Fruit fly (Drosophila melanogaster): ENCODE measurements around the gene CG10300.

- TF ChIP-seq h (GFP tag; optimal IDR thresholded peaks at IDR 0.05) = no peak
- no peak for TF ChIP-seq lola (GFP tag; optimal IDR thresholded peaks at IDR 0.05)
- TF ChIP-seq usp (GFP tag; optimal IDR thresholded peaks at IDR 0.05) = no peak
- TF ChIP-seq Abd-B (GFP tag; optimal IDR thresholded peaks at IDR 0.05) = no peak
Measured at dm6 chr3R:23721525-23721924, 10.2 kb downstream of the CG10300 start, which contains the start of gene CG10232.
